Worm (Caenorhabditis elegans) whole organism, L4 larva: ENCODE results near the gene srw-76.

Source experiments
- D1046.2 ChIP-seq: fragments of 200-800 bp; sonication (Bioruptor generic); IDR thresholded peaks from 2 replicates; pipeline ENCODE4 v1.3.6; 2022; ENCODE audit warnings: missing genetic modification characterization, missing compliant biosample characterization
- F37D6.2 ChIP-seq: sonication (generic microtip); optimal IDR thresholded peaks from 2 replicates; lab custom pipeline; 2016; ENCODE audit warnings: mild to moderate bottlenecking, missing genetic modification characterization, missing compliant biosample characterization
- F44E2.7 ChIP-seq: fragments of 200-800 bp; sonication (Bioruptor generic); IDR thresholded peaks from 2 replicates; pipeline ENCODE4 v2.1.2; 2022; ENCODE audit warnings: missing genetic modification characterization, missing compliant biosample characterization
- Y48G9A.11 ChIP-seq: fragments of 200-800 bp; sonication (Bioruptor generic); IDR thresholded peaks from 2 replicates; pipeline ENCODE4 v1.3.6; 2022; ENCODE audit warnings: missing genetic modification reagents, missing genetic modification characterization, missing compliant biosample characterization
- ZK337.2 ChIP-seq: fragments of 200-800 bp; sonication (Bioruptor generic); IDR thresholded peaks from 2 replicates; pipeline ENCODE4 v1.3.6; 2022; ENCODE audit warnings: missing genetic modification reagents, missing genetic modification characterization, missing compliant biosample characterization
- ZK546.5 ChIP-seq, 2 experiments: sonication (generic microtip); optimal IDR thresholded peaks; 2 replicates each; lab custom pipeline; 2017; ENCODE audit warnings: missing biosample characterization in 2 of 2, missing genetic modification characterization in 2 of 2
- aha-1 ChIP-seq: fragments of 150-350 bp; peaks from one replicate; lab custom pipeline; 2014; ENCODE audit warnings: missing biosample characterization, missing genetic modification characterization
- aly-2 ChIP-seq: sonication (generic microtip); optimal IDR thresholded peaks from 2 replicates; lab custom pipeline; 2018; ENCODE audit warnings: missing biosample characterization, missing genetic modification characterization
- ama-1 ChIP-seq: fragments of 150-350 bp; optimal IDR thresholded peaks from 2 replicates; lab custom pipeline; 2014; ENCODE audit warnings: inconsistent platforms, mixed read lengths
- ceh-82 ChIP-seq: sonication (generic microtip); optimal IDR thresholded peaks from 2 replicates; lab custom pipeline; 2017; ENCODE audit warnings: missing biosample characterization, missing genetic modification characterization
- ctbp-1 ChIP-seq: fragments of 200-800 bp; sonication (Bioruptor generic); IDR thresholded peaks from 2 replicates; pipeline ENCODE4 v1.3.6; 2022; ENCODE audit warnings: missing genetic modification reagents, missing genetic modification characterization, missing compliant biosample characterization
- daf-16 ChIP-seq, 3 experiments: sonication (generic microtip); optimal IDR thresholded peaks; 2 replicates each; lab custom pipeline; 2016 to 2017; ENCODE audit warnings: missing genetic modification characterization in 3 of 3, missing genetic modification reagents in 3 of 3, mild to moderate bottlenecking in 2 of 3, missing compliant biosample characterization in 2 of 3, missing biosample characterization in 1 of 3, moderate library complexity in 1 of 3
- dmd-6 ChIP-seq: fragments of 200-800 bp; sonication (Bioruptor generic); IDR thresholded peaks from 2 replicates; pipeline ENCODE4 v1.3.6; 2022; ENCODE audit warnings: missing genetic modification reagents, missing genetic modification characterization, missing compliant biosample characterization
- dmd-9 ChIP-seq: fragments of 200-800 bp; sonication (Bioruptor generic); IDR thresholded peaks from 2 replicates; pipeline ENCODE4 v1.3.6; 2022; ENCODE audit warnings: missing genetic modification reagents, missing genetic modification characterization, missing compliant biosample characterization
- dve-1 ChIP-seq: sonication (generic microtip); optimal IDR thresholded peaks from 2 replicates; lab custom pipeline; 2017; ENCODE audit warnings: antibody characterized with exemption, mild to moderate bottlenecking, missing genetic modification characterization, missing compliant biosample characterization; ENCODE audit not compliant: insufficient read depth
- egl-27 ChIP-seq: sonication (generic microtip); optimal IDR thresholded peaks from 3 replicates; lab custom pipeline; 2017; ENCODE audit warnings: missing biosample characterization, missing genetic modification reagents, missing genetic modification characterization
- hif-1 ChIP-seq, 2 experiments: sonication (generic microtip); optimal IDR thresholded peaks; 2 replicates each; lab custom pipeline; 2016 to 2017; ENCODE audit warnings: missing compliant biosample characterization in 2 of 2, missing genetic modification characterization in 2 of 2, missing genetic modification reagents in 2 of 2, missing genotype in 2 of 2, mild to moderate bottlenecking in 1 of 2
- hlh-11 ChIP-seq: fragments of 200-800 bp; sonication (Bioruptor generic); optimal IDR thresholded peaks from 2 replicates; lab custom pipeline; 2018; ENCODE audit warnings: mild to moderate bottlenecking, missing genetic modification characterization, missing compliant biosample characterization
- hlh-30 ChIP-seq: sonication (generic microtip); optimal IDR thresholded peaks from 2 replicates; lab custom pipeline; 2017; ENCODE audit warnings: antibody characterized with exemption, mild to moderate bottlenecking, missing genetic modification characterization, missing compliant biosample characterization; ENCODE audit not compliant: insufficient read depth
- hmg-1.1 ChIP-seq: fragments of 200-800 bp; sonication (Bioruptor generic); IDR thresholded peaks from 2 replicates; pipeline ENCODE4 v1.3.6; 2022; ENCODE audit warnings: missing genetic modification reagents, missing genetic modification characterization, missing compliant biosample characterization
- lin-1 ChIP-seq: fragments of 200-800 bp; sonication (Bioruptor generic); IDR thresholded peaks from 2 replicates; pipeline ENCODE4 v1.3.6; 2022; ENCODE audit warnings: missing genetic modification reagents, missing genetic modification characterization, missing compliant biosample characterization
- lin-15B ChIP-seq: fragments of 150-350 bp; sonication (generic microtip); optimal IDR thresholded peaks from 3 replicates; lab custom pipeline; 2014; ENCODE audit warnings: missing biosample characterization, missing genetic modification characterization
- lsy-2 ChIP-seq, 2 experiments: fragments of 150-350 bp in 1 of 2; sonication (generic microtip) in 1 of 2; optimal IDR thresholded peaks; 2 replicates each; lab custom pipeline; 2014 to 2017; ENCODE audit warnings: missing biosample characterization in 2 of 2, missing genetic modification characterization in 2 of 2
- madf-5 ChIP-seq, 2 experiments: fragments of 200-800 bp; sonication (Bioruptor generic); IDR thresholded peaks; 2 replicates each; pipeline ENCODE4 v1.3.6; 2022; ENCODE audit warnings: missing compliant biosample characterization in 2 of 2, missing genetic modification characterization in 2 of 2
- mes-2 ChIP-seq: sonication (generic microtip); optimal IDR thresholded peaks from 2 replicates; lab custom pipeline; 2016; ENCODE audit warnings: missing genotype, mild to moderate bottlenecking, missing genetic modification characterization, missing compliant biosample characterization; ENCODE audit not compliant: poor library complexity, severe bottlenecking
- nhr-11 ChIP-seq: fragments of 150-350 bp; optimal IDR thresholded peaks from 2 replicates; lab custom pipeline; 2014; ENCODE audit warnings: missing biosample characterization, missing genetic modification characterization
- nhr-28 ChIP-seq: fragments of 150-350 bp; optimal IDR thresholded peaks from 2 replicates; lab custom pipeline; 2014; ENCODE audit warnings: missing biosample characterization, missing genetic modification characterization
- nhr-77 ChIP-seq: fragments of 150-350 bp; optimal IDR thresholded peaks from 2 replicates; lab custom pipeline; 2014; ENCODE audit warnings: missing biosample characterization, missing genetic modification characterization
- php-3 ChIP-seq: fragments of 200-800 bp; sonication (Bioruptor generic); IDR thresholded peaks from 2 replicates; pipeline ENCODE4 v1.3.6; 2022; ENCODE audit warnings: missing genetic modification reagents, missing genetic modification characterization, missing compliant biosample characterization
- pqm-1 ChIP-seq: sonication (generic microtip); optimal IDR thresholded peaks from 2 replicates; lab custom pipeline; 2017; ENCODE audit warnings: missing biosample characterization, missing genetic modification characterization
- sdz-12 ChIP-seq: fragments of 200-800 bp; sonication (Bioruptor generic); optimal IDR thresholded peaks from 2 replicates; lab custom pipeline; 2018; ENCODE audit warnings: mild to moderate bottlenecking, missing genetic modification characterization, missing compliant biosample characterization
- set-16 ChIP-seq: fragments of 200-800 bp; sonication (Bioruptor generic); IDR thresholded peaks from 2 replicates; pipeline ENCODE4 v1.3.6; 2022; ENCODE audit warnings: missing genetic modification reagents, missing genetic modification characterization, missing compliant biosample characterization
- skn-1 ChIP-seq: fragments of 150-350 bp; optimal IDR thresholded peaks from 2 replicates; lab custom pipeline; 2014; ENCODE audit warnings: missing biosample characterization, missing genetic modification characterization
- snpc-1.2 ChIP-seq: fragments of 200-800 bp; sonication (Bioruptor generic); IDR thresholded peaks from 2 replicates; pipeline ENCODE4 v1.3.6; 2022; ENCODE audit warnings: missing genetic modification reagents, missing genetic modification characterization, missing compliant biosample characterization
- tra-1 ChIP-seq: fragments of 200-800 bp; sonication (Bioruptor generic); IDR thresholded peaks from 2 replicates; pipeline ENCODE4 v1.3.6; 2022; ENCODE audit warnings: missing genetic modification reagents, missing genetic modification characterization, missing compliant biosample characterization
- unc-130 ChIP-seq: sonication (generic microtip); optimal IDR thresholded peaks from 2 replicates; lab custom pipeline; 2016; ENCODE audit warnings: missing genetic modification reagents, missing genetic modification characterization, missing compliant biosample characterization
- unc-39 ChIP-seq: sonication (generic microtip); optimal IDR thresholded peaks from 2 replicates; lab custom pipeline; 2017; ENCODE audit warnings: missing biosample characterization, missing genetic modification characterization
- unc-62 ChIP-seq, 3 experiments: fragments of 150-350 bp in 1 of 3; sonication (generic microtip); optimal IDR thresholded peaks in 2 of 3; peaks in 1 of 3; 1 replicate in 1 of 3; 2 replicates in 2 of 3; lab custom pipeline; 2014 to 2017; ENCODE audit warnings: missing biosample characterization in 3 of 3, missing genetic modification characterization in 3 of 3, missing genetic modification reagents in 3 of 3, missing genotype in 1 of 3
- vab-7 ChIP-seq: fragments of 200-800 bp; sonication (Bioruptor generic); IDR thresholded peaks from 2 replicates; pipeline ENCODE4 v1.3.6; 2022; ENCODE audit warnings: missing genetic modification reagents, missing genetic modification characterization, missing compliant biosample characterization
- zfp-2 ChIP-seq: sonication (generic microtip); optimal IDR thresholded peaks from 2 replicates; lab custom pipeline; 2016; ENCODE audit warnings: mild to moderate bottlenecking, missing genetic modification characterization, missing compliant biosample characterization
- zfp-3 ChIP-seq: fragments of 200-800 bp; sonication (Bioruptor generic); conservative IDR thresholded peaks from 2 replicates; pipeline ENCODE4 v1.3.6; 2022; ENCODE audit warnings: missing genetic modification reagents, missing genetic modification characterization, missing compliant biosample characterization
- ztf-11 ChIP-seq: fragments of 150-350 bp; optimal IDR thresholded peaks from 2 replicates; lab custom pipeline; 2014; ENCODE audit warnings: missing biosample characterization, missing genetic modification characterization

Gene srw-76

DNA sequence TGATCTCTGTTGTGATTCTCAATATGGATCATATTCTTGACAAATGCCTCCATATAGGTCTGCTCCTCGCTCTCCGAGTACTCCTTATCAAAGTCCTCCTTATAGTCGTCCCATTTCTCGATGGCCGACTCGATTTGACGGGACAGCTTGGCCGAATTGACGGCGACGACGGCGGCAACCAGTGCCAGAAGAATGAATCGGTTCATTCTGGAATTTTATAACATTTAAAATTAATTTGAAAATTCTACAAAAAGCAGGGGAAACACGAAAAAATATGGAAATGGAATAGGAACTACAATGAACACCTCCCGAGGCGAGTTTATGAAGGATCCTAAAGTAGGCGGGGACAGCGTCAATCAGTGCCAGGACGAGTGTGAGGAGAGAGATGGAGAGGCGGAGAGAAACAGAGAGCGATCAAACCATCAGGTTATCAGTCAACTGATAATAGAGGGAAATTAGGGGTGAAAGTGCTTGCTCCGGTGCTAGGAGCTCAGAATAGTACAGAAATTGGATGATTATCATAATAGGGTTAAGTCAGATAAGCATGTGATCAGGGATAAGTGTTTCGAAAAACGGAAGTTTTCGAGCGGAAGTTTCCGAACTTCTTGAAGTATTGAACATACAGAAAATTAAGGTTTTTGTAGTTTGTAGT lies 42.8 kb downstream of the srw-76 start, which contains the start of gene cpl-1 (continued):
- TF ChIP-seq hmg-1.1 (GFP tag; lab: Robert Waterston, UW): no peak
- no peak for TF ChIP-seq D1046.2
- TF ChIP-seq nhr-28 (tag; lab: Kevin White, UChicago): peak; percentile 63
- peak; percentile 17 for TF ChIP-seq nhr-11
- TF ChIP-seq lin-1 (GFP tag; lab: Robert Waterston, UW): peak; percentile 40; the same call in 1 of the 2 replicates
- no peak for TF ChIP-seq Y48G9A.11
- TF ChIP-seq vab-7 (GFP tag; lab: Robert Waterston, UW): no peak
- TF ChIP-seq dmd-6 (GFP tag; lab: Robert Waterston, UW): peak; percentile 73
- peak; percentile 9 for TF ChIP-seq pqm-1 (tag; lab: Kevin White, UChicago)
- TF ChIP-seq aha-1: peak; percentile 93
- TF ChIP-seq unc-62 (GFP tag; optimal IDR thresholded peaks at IDR 0.05 in 1 of 2; lab: Kevin White, UChicago): peak in 1 of 2 experiments; percentile 73
- no peak for TF ChIP-seq unc-62 (tag; optimal IDR thresholded peaks at IDR 0.05; lab: Kevin White, UChicago)
- TF ChIP-seq snpc-1.2: no peak

ce11 chrV:16594514-16594913 lies 43.6 kb downstream of the srw-76 start:
- TF ChIP-seq unc-130 (GFP tag; lab: Kevin White, UChicago) (no peak), dve-1 (tag; lab: Kevin White, UChicago) (peak; percentile 32), mes-2 (tag; lab: Kevin White, UChicago) (peak; percentile 0), set-16 (no peak), lsy-2 (tag; optimal IDR thresholded peaks at IDR 0.05; lab: Kevin White, UChicago) (peak in 1 of 2 experiments; percentile 11), nhr-77 (tag; lab: Kevin White, UChicago) (peak; percentile 24), daf-16 (GFP tag; optimal IDR thresholded peaks at IDR 0.05; lab: Kevin White, UChicago) (no peak), daf-16 (tag; optimal IDR thresholded peaks at IDR 0.05; lab: Kevin White, UChicago) (peak; percentile 33), hlh-30 (peak; percentile 80), hlh-11 (peak; percentile 68), zfp-3 (GFP tag; lab: Robert Waterston, UW) (0 out of 2 replicates have a peak, but pooled peaks have one; percentile 13), php-3 (GFP tag; lab: Robert Waterston, UW) (no peak), dmd-6 (GFP tag; lab: Robert Waterston, UW) (peak; percentile 41; the same call in 1 of the 2 replicates)

ce11 chrV:16593792-16594059 lies 44.4 kb downstream of the srw-76 start:
- TF ChIP-seq set-16 (peak; percentile 67), zfp-3 (GFP tag; lab: Robert Waterston, UW) (peak; percentile 21; the same call in 1 of the 2 replicates), F44E2.7 (no peak), unc-39 (no peak), F37D6.2 (tag; lab: Kevin White, UChicago) (no peak), tra-1 (GFP tag; lab: Robert Waterston, UW) (no peak), sdz-12 (GFP tag; lab: Kevin White, UChicago) (peak; percentile 18), dmd-6 (GFP tag; lab: Robert Waterston, UW) (0 out of 2 replicates have a peak, but pooled peaks have one; percentile 3)

- TF ChIP-seq skn-1 (tag; lab: Kevin White, UChicago) (no peak), madf-5 (GFP tag; IDR thresholded peaks at IDR 0.05; lab: Robert Waterston, UW) (no peak), ZK546.5 (tag; optimal IDR thresholded peaks at IDR 0.05; lab: Kevin White, UChicago) (no peak), egl-27 (no peak), mes-2 (tag; lab: Kevin White, UChicago) (no peak), ama-1 (lab: Kevin White, UChicago) (no peak), ctbp-1 (GFP tag; lab: Robert Waterston, UW) (no peak), ztf-11 (no peak), zfp-2 (tag; lab: Kevin White, UChicago) (no peak), hif-1 (tag; optimal IDR thresholded peaks at IDR 0.05; lab: Kevin White, UChicago) (no peak), zfp-3 (GFP tag; lab: Robert Waterston, UW) (no peak), daf-16 (GFP tag; optimal IDR thresholded peaks at IDR 0.05; lab: Kevin White, UChicago) (no peak), daf-16 (tag; optimal IDR thresholded peaks at IDR 0.05; lab: Kevin White, UChicago) (peak; percentile 69), lin-15B (no peak), dmd-6 (GFP tag; lab: Robert Waterston, UW) (peak; percentile 63), ceh-82 (tag; lab: Kevin White, UChicago) (no peak), unc-130 (GFP tag; lab: Kevin White, UChicago) (no peak), F37D6.2 (tag; lab: Kevin White, UChicago) (no peak), ZK337.2 (GFP tag; lab: Robert Waterston, UW) (no peak), dmd-9 (GFP tag; lab: Robert Waterston, UW) (0 out of 2 replicates have a peak, but pooled peaks have one; percentile 38), aly-2 (tag; lab: Kevin White, UChicago) (no peak)
Measured at ce11 chrV:16592947-16593791, 44.9 kb downstream of the srw-76 start.
